Fruit fly (Drosophila melanogaster): Measurements from ENCODE around the gene CG6418.
A peak's percentile ranks its signal among the peaks of the same experiment; 100 is the strongest.

DNA sequence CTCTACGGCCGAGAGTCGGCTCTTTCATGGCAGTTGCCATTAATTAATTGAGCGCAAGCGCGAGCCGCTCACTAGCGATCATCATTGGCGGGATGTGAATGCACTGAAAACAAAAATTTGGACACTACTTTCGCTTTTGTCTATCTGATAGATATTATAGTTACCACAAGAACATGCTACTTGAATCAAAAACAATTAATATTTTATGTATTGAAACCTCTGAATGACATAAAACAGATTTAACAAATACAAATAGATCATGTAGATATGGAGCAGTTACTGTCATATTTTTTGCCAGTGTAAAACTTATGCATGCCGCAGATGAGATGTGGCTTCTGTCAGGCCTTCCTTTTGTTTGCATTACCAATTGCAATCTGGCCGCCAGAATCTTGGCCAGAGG, 49.1 kb upstream of the CG6418 start:
- TF ChIP-seq br (GFP tag; optimal IDR thresholded peaks at IDR 0.05) (no peak), Myc (optimal IDR thresholded peaks at IDR 0.05) (no peak), psq (GFP tag; optimal IDR thresholded peaks at IDR 0.05) (no peak), Mio (GFP tag; optimal IDR thresholded peaks at IDR 0.05) (no peak), Jra (GFP tag; optimal IDR thresholded peaks at IDR 0.05) (no peak), HLH106 (tag; optimal IDR thresholded peaks at IDR 0.05) (peak; percentile 15), GATAd (GFP tag; optimal IDR thresholded peaks at IDR 0.05) (no peak)

All from whole organism, wandering third instar larva.